Worm (Caenorhabditis elegans): ENCODE results near the gene F11D11.22.
A peak's percentile ranks its signal among the peaks of the same experiment; 100 is the strongest.

The F11D11.22 gene

DNA sequence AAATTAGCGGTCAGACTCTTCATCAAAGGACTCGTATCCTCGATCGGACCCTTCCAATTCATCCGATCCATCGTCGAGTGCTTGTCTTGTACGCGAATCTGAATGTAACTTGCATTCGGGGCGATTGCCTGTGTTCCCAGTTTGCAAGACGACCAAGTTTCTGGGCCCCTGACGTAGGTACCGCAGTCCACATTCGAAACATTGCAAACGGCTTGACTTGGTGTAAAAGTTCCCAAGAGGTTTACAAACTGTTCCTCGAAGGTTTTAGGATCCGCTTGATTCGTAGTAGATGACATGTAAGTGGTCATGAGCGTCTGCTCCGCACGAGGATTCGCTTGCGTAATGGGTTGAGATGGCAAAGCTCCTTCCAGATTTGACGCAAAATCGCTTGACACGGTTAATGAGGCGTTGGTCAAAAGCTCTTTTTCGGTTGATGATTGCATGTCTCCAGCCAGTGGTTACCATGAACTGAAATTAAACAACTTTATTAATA, 14.1 kb downstream of the F11D11.22 start, which contains the start of gene Y17D7B.4:
Gene Y17D7B.4 (minus strand): TSS at position 443 of the 493 bp plus-strand sequence.
- TF ChIP-seq madf-8 (GFP tag; conservative IDR thresholded peaks at IDR 0.05) (no peak), ceh-40 (GFP tag; IDR thresholded peaks at IDR 0.05) (no peak), pbrm-1 (GFP tag; IDR thresholded peaks at IDR 0.05) (no peak), hlh-26 (GFP tag; conservative IDR thresholded peaks at IDR 0.05) (no peak), C17E4.6 (GFP tag; IDR thresholded peaks at IDR 0.05) (no peak), cebp-1 (GFP tag; IDR thresholded peaks at IDR 0.05) (no peak), cebp-1 (tag; optimal IDR thresholded peaks at IDR 0.05) (no peak), aptf-3 (GFP tag; IDR thresholded peaks at IDR 0.05) (no peak), lin-54 (GFP tag; optimal IDR thresholded peaks at IDR 0.05) (no peak), madf-3 (GFP tag; IDR thresholded peaks at IDR 0.05) (no peak), ztf-26 (tag; optimal IDR thresholded peaks at IDR 0.05) (no peak), T07F8.4 (tag; optimal IDR thresholded peaks at IDR 0.05) (no peak), ama-1 (optimal IDR thresholded peaks at IDR 0.05) (no peak), ama-1 (GFP tag; optimal IDR thresholded peaks at IDR 0.05) (no peak), nhr-179 (tag; optimal IDR thresholded peaks at IDR 0.05) (no peak), B0261.1 (tag; optimal IDR thresholded peaks at IDR 0.05) (no peak)

DNA sequence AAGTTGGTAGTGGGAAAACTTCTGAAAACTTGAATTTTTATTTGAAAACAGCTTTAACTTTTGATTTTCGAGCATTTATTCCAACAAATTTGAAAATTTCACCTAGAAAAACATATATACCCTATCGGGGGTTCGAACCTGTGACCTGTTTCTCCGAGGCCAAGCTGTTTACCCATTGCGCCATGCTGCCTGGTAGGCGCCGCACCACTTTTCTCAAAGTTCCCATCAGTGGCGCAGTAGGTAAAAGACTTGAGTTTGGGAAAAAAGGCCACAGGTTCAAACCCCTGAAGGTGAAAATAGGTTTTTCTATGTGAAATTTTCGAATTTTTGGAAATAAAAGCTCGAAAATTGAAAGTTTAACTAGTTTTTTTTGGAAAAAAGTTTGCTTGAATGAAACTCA, 18.5 kb downstream of the F11D11.22 start:
- TF ChIP-seq Y56A3A.18 (GFP tag; IDR thresholded peaks at IDR 0.05) (no peak), B0261.1 (tag; optimal IDR thresholded peaks at IDR 0.05) (peak; percentile 3), gei-17 (GFP tag; optimal IDR thresholded peaks at IDR 0.05) (no peak), rpc-1 (optimal IDR thresholded peaks at IDR 0.05) (peak; percentile 25), rpc-1 (tag; optimal IDR thresholded peaks at IDR 0.05) (peak; percentile 68), tbp1 (GFP tag; optimal IDR thresholded peaks at IDR 0.05) (peak; percentile 73)

DNA sequence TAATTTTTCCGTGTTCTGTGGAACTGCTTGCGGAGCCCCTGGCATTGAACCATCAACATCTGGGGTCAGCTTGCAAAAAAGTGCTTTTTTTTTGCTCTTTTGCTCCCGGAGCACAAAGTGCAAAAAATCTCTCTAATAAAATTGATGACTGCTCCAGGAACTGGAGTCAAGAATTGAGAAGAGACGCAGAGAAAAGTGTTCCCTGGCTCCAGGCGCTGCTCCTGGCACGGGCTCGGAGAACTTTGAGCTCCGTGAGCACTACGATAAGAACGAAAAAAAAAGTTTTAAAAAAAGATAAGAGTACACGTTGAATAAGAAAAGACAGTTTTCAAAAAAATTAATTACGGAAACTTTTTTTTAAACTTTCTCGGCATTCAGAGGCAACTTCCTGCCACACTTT, 20.6 kb downstream of the F11D11.22 start:
- TF ChIP-seq die-1 (tag; optimal IDR thresholded peaks at IDR 0.05), result no peak
- TF ChIP-seq hmg-20 (GFP tag; IDR thresholded peaks at IDR 0.05), result no peak
- peak; percentile 61 for TF ChIP-seq dox-1 (GFP tag; IDR thresholded peaks at IDR 0.05)
- no peak for TF ChIP-seq F23B12.7 (tag; optimal IDR thresholded peaks at IDR 0.05; ENCODE audit: insufficient read depth)
- TF ChIP-seq egl-44 (GFP tag; IDR thresholded peaks at IDR 0.05), result no peak
- peak; percentile 76 for TF ChIP-seq nhr-80 (tag; optimal IDR thresholded peaks at IDR 0.05)
- TF ChIP-seq F22D6.2 (tag; optimal IDR thresholded peaks at IDR 0.05), result no peak
- TF ChIP-seq madf-10 (tag; optimal IDR thresholded peaks at IDR 0.05), result no peak
- no peak for TF ChIP-seq rcor-1 (GFP tag; IDR thresholded peaks at IDR 0.05)
- TF ChIP-seq nhr-120 (GFP tag; IDR thresholded peaks at IDR 0.05), result no peak
- no peak for TF ChIP-seq snpc-3.4 (tag; optimal IDR thresholded peaks at IDR 0.05)
- peak; percentile 27; the same call in 1 of the 2 replicates for TF ChIP-seq hmg-1.2 (GFP tag; IDR thresholded peaks at IDR 0.05)
- TF ChIP-seq ztf-26 (tag; optimal IDR thresholded peaks at IDR 0.05), result no peak
- no peak for TF ChIP-seq sdz-38 (tag; optimal IDR thresholded peaks at IDR 0.05)
- TF ChIP-seq snpc-4 (GFP tag; optimal IDR thresholded peaks at IDR 0.05), result no peak
- peak in 1 of 4 experiments; percentile 15 for TF ChIP-seq snpc-4 (tag; optimal IDR thresholded peaks at IDR 0.05)
- no peak for TF ChIP-seq lin-26 (GFP tag; IDR thresholded peaks at IDR 0.05)
- no peak for TF ChIP-seq ekl-4 (GFP tag; IDR thresholded peaks at IDR 0.05)
- TF ChIP-seq madf-8 (GFP tag; conservative IDR thresholded peaks at IDR 0.05), result no peak
- TF ChIP-seq fkh-3 (tag; optimal IDR thresholded peaks at IDR 0.05), result no peak
- no peak for TF ChIP-seq F55B11.4 (tag; optimal IDR thresholded peaks at IDR 0.05; ENCODE audit: borderline replicate concordance, insufficient read depth)
- peak in 1 of 3 experiments; percentile 15 for TF ChIP-seq lin-35 (GFP tag; optimal IDR thresholded peaks at IDR 0.05)
- TF ChIP-seq zfh-2 (GFP tag; conservative IDR thresholded peaks at IDR 0.05), result peak; percentile 48
- TF ChIP-seq rec-8 (tag; optimal IDR thresholded peaks at IDR 0.05), result no peak
- no peak for TF ChIP-seq hsf-1 (GFP tag; IDR thresholded peaks at IDR 0.05)
- no peak for TF ChIP-seq attf-5 (GFP tag; optimal IDR thresholded peaks at IDR 0.05)
- no peak for TF ChIP-seq unc-62 (GFP tag; optimal IDR thresholded peaks at IDR 0.05)
- TF ChIP-seq Y56A3A.18 (GFP tag; IDR thresholded peaks at IDR 0.05), result no peak
- no peak for TF ChIP-seq lin-40 (tag; optimal IDR thresholded peaks at IDR 0.05)
- no peak for TF ChIP-seq zim-3 (tag; optimal IDR thresholded peaks at IDR 0.05)

Measured in whole organism, young adult.